Worm (Caenorhabditis elegans): ENCODE results near the gene F36H12.10.
"Not testable (repeated sequence)": the region's sequence is repeated elsewhere in the genome, so short reads cannot be mapped to it uniquely, and the experiment has no call there.

DNA sequence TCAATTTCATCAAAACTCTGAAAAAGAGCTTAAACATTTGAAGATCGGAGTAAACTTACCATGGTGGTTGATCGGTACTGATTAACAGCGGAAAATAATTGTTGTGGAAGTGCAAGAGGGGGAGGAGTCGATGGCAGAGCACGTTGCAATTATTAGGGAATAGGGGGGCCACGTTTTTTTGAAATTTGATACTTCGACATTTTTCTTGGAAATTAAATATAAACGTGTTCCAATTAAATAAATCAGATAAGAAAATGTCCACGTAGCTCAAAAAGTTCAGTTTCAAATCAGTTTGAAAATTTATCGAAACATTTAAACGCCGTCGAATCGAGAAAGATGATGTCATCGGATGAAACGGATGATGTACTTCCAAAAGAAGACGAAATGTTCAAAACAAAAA is 2.2 kb upstream of the F36H12.10 start, which contains the start of gene F36H12.9:
- not testable (repeated sequence) for TF ChIP-seq lin-15B (tag; optimal IDR thresholded peaks at IDR 0.05); ztf-11 (tag; optimal IDR thresholded peaks at IDR 0.05); aly-2 (tag; optimal IDR thresholded peaks at IDR 0.05); lin-13 (GFP tag; optimal IDR thresholded peaks at IDR 0.05); unc-30 (tag; optimal IDR thresholded peaks at IDR 0.05); nhr-12 (tag; optimal IDR thresholded peaks at IDR 0.05); zip-4 (GFP tag; optimal IDR thresholded peaks at IDR 0.05); jun-1 (tag; optimal IDR thresholded peaks at IDR 0.05)
